Worm (Caenorhabditis elegans): ENCODE measurements around the gene set-19.

DNA sequence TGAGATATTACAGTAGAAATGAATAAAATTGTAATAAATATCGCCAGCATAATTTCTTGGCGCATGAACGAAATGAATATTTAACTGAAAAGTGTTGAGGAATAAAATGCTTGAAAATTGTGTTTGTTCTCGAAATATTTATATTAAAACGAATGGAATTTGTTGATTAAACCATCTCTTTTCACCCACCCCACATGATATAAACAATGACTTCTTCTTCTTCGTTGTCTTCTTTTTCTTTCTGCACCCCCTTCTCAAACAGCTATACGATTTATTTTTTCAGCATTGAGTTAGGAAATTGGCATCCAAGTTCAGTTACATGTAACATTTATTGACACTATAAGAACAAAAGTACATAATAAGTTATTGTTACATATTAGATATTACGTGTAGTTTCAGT is 40.1 kb upstream of the set-19 start, which contains the start of gene C41G11.1:
- TF ChIP-seq him-1 (tag; optimal IDR thresholded peaks at IDR 0.05) (no peak), W03F9.2 (tag; optimal IDR thresholded peaks at IDR 0.05) (no peak)
